Worm (Caenorhabditis elegans): ENCODE data around the gene apc-2.

Gene apc-2

DNA sequence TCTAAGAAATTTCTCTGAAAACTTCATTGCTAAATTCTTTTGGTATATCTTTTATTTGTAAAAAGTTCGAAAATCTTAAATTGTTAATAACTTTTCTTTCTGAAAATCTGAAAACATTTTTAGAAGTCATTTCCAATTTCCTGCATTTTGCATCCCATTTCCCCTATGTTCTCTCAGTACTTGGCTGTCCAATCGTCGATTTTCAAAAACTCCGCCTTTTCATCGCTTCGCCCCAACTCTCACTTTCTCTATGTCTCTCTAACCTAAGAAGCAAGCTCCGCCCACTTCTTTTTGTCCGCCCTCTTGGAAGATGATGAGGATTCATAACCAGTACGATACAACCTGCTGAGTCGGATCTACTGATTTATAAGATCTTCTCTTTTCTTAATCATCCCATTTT, 15.3 kb upstream of the apc-2 start:
- TF ChIP-seq aly-1 (tag; optimal IDR thresholded peaks at IDR 0.05) (no peak), ceh-13 (GFP tag; optimal IDR thresholded peaks at IDR 0.05) (no peak), ama-1 (optimal IDR thresholded peaks at IDR 0.05) (no peak), hnd-1 (tag; optimal IDR thresholded peaks at IDR 0.05) (no peak), tbx-11 (GFP tag; IDR thresholded peaks at IDR 0.05) (no peak), tbx-37 (GFP tag; conservative IDR thresholded peaks at IDR 0.05) (no peak), tra-4 (tag; optimal IDR thresholded peaks at IDR 0.05) (no peak), scrt-1 (GFP tag; IDR thresholded peaks at IDR 0.05) (no peak), B0310.2 (tag; optimal IDR thresholded peaks at IDR 0.05) (no peak), ceh-36 (tag; optimal IDR thresholded peaks at IDR 0.05) (no peak), ets-7 (tag; optimal IDR thresholded peaks at IDR 0.05) (no peak), F13C5.2 (tag; optimal IDR thresholded peaks at IDR 0.05) (no peak), pes-1 (GFP tag; IDR thresholded peaks at IDR 0.05) (no peak), flt-1 (GFP tag; IDR thresholded peaks at IDR 0.05) (no peak), sea-1 (GFP tag; conservative IDR thresholded peaks at IDR 0.05) (no peak), hmg-4 (GFP tag; optimal IDR thresholded peaks at IDR 0.05) (no peak), hmbx-1 (tag; optimal IDR thresholded peaks at IDR 0.05) (no peak)

DNA sequence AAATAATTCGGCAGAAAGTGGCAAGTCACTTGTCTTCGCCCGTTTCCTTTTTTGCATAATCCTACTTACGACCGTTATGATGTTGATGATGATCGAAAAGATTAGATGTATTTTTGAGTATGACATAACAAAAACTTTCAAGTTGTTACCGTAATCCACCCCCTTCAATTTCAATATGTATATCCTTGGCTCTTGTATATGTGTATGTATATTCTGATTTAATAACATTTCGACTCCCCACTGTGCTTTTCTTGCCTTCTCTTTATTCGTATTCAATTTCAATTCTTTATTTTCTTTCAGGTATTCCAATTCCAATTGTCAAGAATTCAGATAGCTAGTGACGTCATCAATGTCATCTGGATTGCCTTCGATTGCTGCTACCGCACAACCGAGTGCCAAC, 13.4 kb upstream of the apc-2 start, which contains the start of gene pros-1:
pros-1 (plus strand) TSS at position 301 of the 400 bp plus-strand sequence.
- TF ChIP-seq ets-7 (tag; optimal IDR thresholded peaks at IDR 0.05) (no peak), sea-1 (GFP tag; conservative IDR thresholded peaks at IDR 0.05) (no peak), flt-1 (GFP tag; IDR thresholded peaks at IDR 0.05) (no peak), F13C5.2 (tag; optimal IDR thresholded peaks at IDR 0.05) (no peak), ceh-13 (GFP tag; optimal IDR thresholded peaks at IDR 0.05) (no peak), scrt-1 (GFP tag; IDR thresholded peaks at IDR 0.05) (no peak), pes-1 (GFP tag; IDR thresholded peaks at IDR 0.05) (no peak), hmg-4 (GFP tag; optimal IDR thresholded peaks at IDR 0.05) (no peak), hnd-1 (tag; optimal IDR thresholded peaks at IDR 0.05) (no peak), B0310.2 (tag; optimal IDR thresholded peaks at IDR 0.05) (no peak), ama-1 (optimal IDR thresholded peaks at IDR 0.05) (no peak), aly-1 (tag; optimal IDR thresholded peaks at IDR 0.05) (no peak), hmbx-1 (tag; optimal IDR thresholded peaks at IDR 0.05) (no peak), ceh-36 (tag; optimal IDR thresholded peaks at IDR 0.05) (no peak), tra-4 (tag; optimal IDR thresholded peaks at IDR 0.05) (no peak)

DNA sequence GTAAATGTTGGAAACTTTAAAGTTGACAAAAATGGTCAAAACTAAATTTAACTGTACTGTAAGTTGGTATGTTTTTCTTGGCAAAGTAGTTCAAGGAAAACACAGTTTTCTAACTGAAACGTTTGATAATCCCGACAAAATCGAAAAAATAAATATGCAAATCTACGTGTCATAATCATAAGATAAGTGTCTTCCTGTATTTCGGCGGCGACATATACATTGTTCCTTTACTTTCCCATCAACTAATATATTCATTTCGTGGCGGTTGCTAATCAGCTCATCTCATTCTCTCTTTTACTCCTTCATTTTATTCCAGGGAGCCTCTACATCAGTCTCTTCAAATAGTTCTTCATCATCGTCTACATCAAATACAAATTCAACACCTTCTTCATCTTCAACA, 12.6 kb upstream of the apc-2 start:
- no peak for TF ChIP-seq ets-7 (tag; optimal IDR thresholded peaks at IDR 0.05)
- no peak for TF ChIP-seq flt-1 (GFP tag; IDR thresholded peaks at IDR 0.05)
- no peak for TF ChIP-seq hmg-4 (GFP tag; optimal IDR thresholded peaks at IDR 0.05)
- no peak for TF ChIP-seq scrt-1 (GFP tag; IDR thresholded peaks at IDR 0.05)
- no peak for TF ChIP-seq tbx-37 (GFP tag; conservative IDR thresholded peaks at IDR 0.05)
- no peak for TF ChIP-seq B0310.2 (tag; optimal IDR thresholded peaks at IDR 0.05)
- no peak for TF ChIP-seq F13C5.2 (tag; optimal IDR thresholded peaks at IDR 0.05)

DNA sequence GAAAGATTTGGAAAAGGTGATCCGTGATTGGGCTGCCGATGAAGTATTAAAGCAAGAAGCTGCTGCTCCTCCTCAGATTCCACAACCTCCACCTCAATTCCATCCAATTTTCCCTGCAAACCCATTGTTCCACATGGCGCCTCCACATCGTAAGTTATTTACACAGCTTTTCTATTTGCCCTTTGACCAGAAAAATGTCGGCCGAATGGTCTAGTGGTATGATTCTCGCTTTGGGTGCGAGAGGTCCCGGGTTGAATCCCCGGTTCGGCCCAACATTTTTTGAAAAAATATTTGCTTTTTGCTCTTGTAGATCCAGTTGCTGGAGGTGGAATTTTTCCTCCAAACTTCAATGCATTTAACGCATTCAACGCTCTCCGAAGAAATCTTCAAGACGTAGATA, 11.2 kb upstream of the apc-2 start:
- TF ChIP-seq tra-4 (tag; optimal IDR thresholded peaks at IDR 0.05) (no peak), hmg-4 (GFP tag; optimal IDR thresholded peaks at IDR 0.05) (no peak), hmbx-1 (tag; optimal IDR thresholded peaks at IDR 0.05) (no peak), hnd-1 (tag; optimal IDR thresholded peaks at IDR 0.05) (no peak), scrt-1 (GFP tag; IDR thresholded peaks at IDR 0.05) (0 out of 2 replicates have a peak, but pooled peaks have one; percentile 8)

DNA sequence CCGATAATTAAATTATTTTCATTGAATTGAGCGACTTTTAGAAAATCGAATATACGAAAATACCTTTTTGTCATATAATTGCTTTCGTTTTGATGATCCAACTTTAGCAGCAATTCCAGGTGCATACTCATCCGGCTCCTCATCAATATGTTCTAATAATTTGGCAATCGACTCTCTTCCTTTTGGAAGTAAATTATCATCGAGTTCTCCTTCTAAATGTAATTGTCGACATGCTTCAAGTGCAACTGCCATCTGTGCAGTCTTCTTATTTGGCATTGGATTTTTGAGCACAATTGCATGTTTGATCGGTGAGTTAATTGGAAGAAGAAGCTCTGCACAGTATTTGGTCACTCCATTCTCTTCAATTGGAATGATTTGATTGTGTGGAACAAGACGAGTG, 3.2 kb upstream of the apc-2 start:
- TF ChIP-seq hnd-1 (tag; optimal IDR thresholded peaks at IDR 0.05) (no peak), B0310.2 (tag; optimal IDR thresholded peaks at IDR 0.05) (no peak), F13C5.2 (tag; optimal IDR thresholded peaks at IDR 0.05) (no peak), ama-1 (optimal IDR thresholded peaks at IDR 0.05) (no peak), hmg-4 (GFP tag; optimal IDR thresholded peaks at IDR 0.05) (no peak), ets-7 (tag; optimal IDR thresholded peaks at IDR 0.05) (no peak), ceh-36 (tag; optimal IDR thresholded peaks at IDR 0.05) (no peak), ceh-13 (GFP tag; optimal IDR thresholded peaks at IDR 0.05) (no peak), tbx-11 (GFP tag; IDR thresholded peaks at IDR 0.05) (no peak), tra-4 (tag; optimal IDR thresholded peaks at IDR 0.05) (no peak), aly-1 (tag; optimal IDR thresholded peaks at IDR 0.05) (no peak), tbx-37 (GFP tag; conservative IDR thresholded peaks at IDR 0.05) (no peak), pes-1 (GFP tag; IDR thresholded peaks at IDR 0.05) (no peak), scrt-1 (GFP tag; IDR thresholded peaks at IDR 0.05) (no peak), hmbx-1 (tag; optimal IDR thresholded peaks at IDR 0.05) (no peak), sea-1 (GFP tag; conservative IDR thresholded peaks at IDR 0.05) (no peak), flt-1 (GFP tag; IDR thresholded peaks at IDR 0.05) (no peak)

DNA sequence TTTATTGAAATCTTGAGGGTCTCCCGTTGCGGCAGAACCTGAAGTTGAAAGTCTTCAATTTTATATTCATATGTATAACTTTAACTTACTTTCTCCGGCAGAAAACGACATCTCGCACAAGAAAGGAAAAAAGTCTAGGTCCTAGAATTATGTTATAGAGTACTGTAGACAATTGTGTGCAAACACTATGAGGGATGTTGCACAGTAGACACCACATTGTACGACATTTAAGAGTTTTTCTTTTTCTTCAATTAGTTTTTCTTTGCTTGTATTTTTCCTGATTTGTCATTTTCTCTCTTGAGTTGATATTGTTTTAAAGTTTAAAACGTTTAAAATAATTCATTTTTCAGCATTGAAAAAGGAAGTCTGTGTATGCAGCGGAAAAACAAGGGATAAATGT, 4.9 kb downstream of the apc-2 start, which contains the start of the genes K06H7.7 and grp-1:
K06H7.7 (minus strand) TSS at position 121 of the 400 bp plus-strand sequence.
grp-1 (plus strand) TSS at position 351 of the 400 bp plus-strand sequence.
- TF ChIP-seq ets-7 (tag; optimal IDR thresholded peaks at IDR 0.05) (no peak), B0310.2 (tag; optimal IDR thresholded peaks at IDR 0.05) (no peak), ceh-36 (tag; optimal IDR thresholded peaks at IDR 0.05) (no peak), flt-1 (GFP tag; IDR thresholded peaks at IDR 0.05) (no peak), ceh-13 (GFP tag; optimal IDR thresholded peaks at IDR 0.05) (no peak), pes-1 (GFP tag; IDR thresholded peaks at IDR 0.05) (no peak)

DNA sequence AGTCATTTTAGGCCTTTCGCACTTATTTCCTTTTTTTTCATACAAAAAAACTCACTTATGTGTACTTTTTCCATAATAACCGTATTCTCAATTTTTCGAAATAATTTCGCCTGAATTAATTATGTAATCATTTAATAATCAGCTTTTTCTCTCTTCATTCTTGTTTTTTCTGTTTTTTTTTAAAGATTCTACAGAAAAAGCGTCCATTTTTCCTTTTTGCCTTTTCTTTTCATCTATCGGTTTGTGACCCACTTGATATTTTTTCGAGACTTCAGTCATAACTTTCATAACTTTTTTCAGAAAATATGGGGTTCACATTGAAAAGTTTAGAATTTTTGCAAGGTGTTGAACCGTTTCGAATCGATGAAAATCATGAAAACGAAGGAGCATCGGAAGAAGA, 7.8 kb downstream of the apc-2 start, which contains the start of gene vms-1:
vms-1 (plus strand) TSS at position 301 of the 400 bp plus-strand sequence.
- TF ChIP-seq ceh-13 (GFP tag; optimal IDR thresholded peaks at IDR 0.05) = no peak
- TF ChIP-seq flt-1 (GFP tag; IDR thresholded peaks at IDR 0.05) = no peak
- no peak for TF ChIP-seq B0310.2 (tag; optimal IDR thresholded peaks at IDR 0.05)
- TF ChIP-seq pes-1 (GFP tag; IDR thresholded peaks at IDR 0.05) = no peak
- TF ChIP-seq F13C5.2 (tag; optimal IDR thresholded peaks at IDR 0.05) = no peak

DNA sequence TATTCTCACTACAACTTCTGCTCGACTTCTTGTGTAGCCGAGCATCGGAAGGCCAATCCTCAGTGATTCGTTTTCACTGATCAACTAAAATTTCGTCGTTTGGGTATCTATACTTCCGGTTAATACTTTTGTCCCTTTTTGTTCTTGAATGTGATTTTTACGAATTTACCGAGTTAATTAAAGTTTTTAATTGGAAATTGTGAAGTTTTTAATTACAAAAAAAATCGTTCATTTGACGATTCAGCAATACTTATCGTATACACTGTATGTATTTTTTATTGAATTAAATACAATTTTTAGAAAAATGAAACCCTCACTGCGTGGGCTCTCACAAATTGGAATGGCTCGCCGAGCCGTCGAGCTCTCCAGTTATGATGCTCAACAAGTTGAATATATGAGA, 11.0 kb downstream of the apc-2 start, which contains the start of gene idi-1:
idi-1 (plus strand) TSS at position 301 of the 400 bp plus-strand sequence.
- TF ChIP-seq F13C5.2 (tag; optimal IDR thresholded peaks at IDR 0.05) = no peak
- TF ChIP-seq sea-1 (GFP tag; conservative IDR thresholded peaks at IDR 0.05) = no peak
- TF ChIP-seq B0310.2 (tag; optimal IDR thresholded peaks at IDR 0.05) = no peak
- no peak for TF ChIP-seq ama-1 (optimal IDR thresholded peaks at IDR 0.05)
- no peak for TF ChIP-seq hmg-4 (GFP tag; optimal IDR thresholded peaks at IDR 0.05)
- no peak for TF ChIP-seq flt-1 (GFP tag; IDR thresholded peaks at IDR 0.05)
- TF ChIP-seq tra-4 (tag; optimal IDR thresholded peaks at IDR 0.05) = no peak
- no peak for TF ChIP-seq tbx-11 (GFP tag; IDR thresholded peaks at IDR 0.05)
- no peak for TF ChIP-seq ceh-36 (tag; optimal IDR thresholded peaks at IDR 0.05)
- TF ChIP-seq ceh-13 (GFP tag; optimal IDR thresholded peaks at IDR 0.05) = no peak
- no peak for TF ChIP-seq aly-1 (tag; optimal IDR thresholded peaks at IDR 0.05)
- TF ChIP-seq hnd-1 (tag; optimal IDR thresholded peaks at IDR 0.05) = no peak
- TF ChIP-seq pes-1 (GFP tag; IDR thresholded peaks at IDR 0.05) = no peak
